Fruit fly (Drosophila melanogaster) whole organism, embryonic: ENCODE data around the gene CG16758.

Experiments
- ATbp ChIP-seq: fragments of 200-800 bp; sonication (Bioruptor generic); optimal IDR thresholded peaks from 2 replicates; lab custom pipeline; 2017; ENCODE audit warnings: missing biosample characterization, mild to moderate bottlenecking, missing genetic modification characterization, missing genetic modification reagents
- CG11093 ChIP-seq: fragments of 200-800 bp; sonication (Bioruptor generic); IDR thresholded peaks from 3 replicates; pipeline ENCODE4 v1.3.6; 2022; ENCODE audit warnings: missing biosample characterization, missing genetic modification characterization
- CG11560 ChIP-seq: fragments of 200-800 bp; sonication (Bioruptor generic); IDR thresholded peaks from 3 replicates; pipeline ENCODE4 v1.3.6; 2022; ENCODE audit warnings: missing biosample characterization, missing genetic modification characterization
- CG11696 ChIP-seq: fragments of 200-800 bp; sonication (Bioruptor generic); IDR thresholded peaks from 2 replicates; pipeline ENCODE4 v1.3.6; 2022; ENCODE audit warnings: missing biosample characterization, missing genetic modification characterization
- CG12155 ChIP-seq: fragments of 200-800 bp; sonication (Bioruptor generic); optimal IDR thresholded peaks from 3 replicates; lab custom pipeline; 2016; ENCODE audit warnings: missing biosample characterization, missing genetic modification characterization
- CG1233 ChIP-seq: fragments of 200-800 bp; sonication (Bioruptor generic); optimal IDR thresholded peaks from 4 replicates; lab custom pipeline; 2018; ENCODE audit warnings: missing biosample characterization, mild to moderate bottlenecking, missing genetic modification characterization
- CG13424 ChIP-seq: fragments of 200-800 bp; sonication (Bioruptor generic); optimal IDR thresholded peaks from 2 replicates; lab custom pipeline; 2019; ENCODE audit warnings: missing biosample characterization, mild to moderate bottlenecking, missing genetic modification characterization, moderate library complexity
- CG1647 ChIP-seq: fragments of 200-800 bp; sonication (Bioruptor generic); optimal IDR thresholded peaks from 3 replicates; lab custom pipeline; 2016; ENCODE audit warnings: missing biosample characterization, missing genetic modification characterization
- CG16779 ChIP-seq: fragments of 200-800 bp; sonication (Bioruptor generic); IDR thresholded peaks from 2 replicates; pipeline ENCODE4 v1.3.6; 2022; ENCODE audit warnings: missing biosample characterization, missing genetic modification characterization
- CG17802 ChIP-seq: fragments of 200-800 bp; sonication (Bioruptor generic); optimal IDR thresholded peaks from 2 replicates; lab custom pipeline; 2018; ENCODE audit warnings: missing biosample characterization, mild to moderate bottlenecking, missing genetic modification characterization, moderate library complexity
- CG17829 ChIP-seq: fragments of 200-800 bp; optimal IDR thresholded peaks from 2 replicates; lab custom pipeline; 2019; ENCODE audit warnings: missing biosample characterization, mild to moderate bottlenecking, missing genetic modification characterization, moderate library complexity
- CG1832 ChIP-seq: fragments of 200-800 bp; sonication (Bioruptor generic); optimal IDR thresholded peaks from 2 replicates; lab custom pipeline; 2017; ENCODE audit warnings: missing biosample characterization, mild to moderate bottlenecking, missing genetic modification characterization, inconsistent platforms
- CG2875 ChIP-seq: fragments of 200-800 bp; sonication (Bioruptor generic); optimal IDR thresholded peaks from 2 replicates; lab custom pipeline; 2017; ENCODE audit warnings: missing biosample characterization, mild to moderate bottlenecking, missing genetic modification characterization, missing genetic modification reagents
- CG3838 ChIP-seq: fragments of 200-800 bp; sonication (Bioruptor generic); optimal IDR thresholded peaks from 3 replicates; lab custom pipeline; 2016; ENCODE audit warnings: missing biosample characterization, missing genetic modification characterization
- CG6654 ChIP-seq: fragments of 200-800 bp; sonication (Bioruptor generic); optimal IDR thresholded peaks from 2 replicates; lab custom pipeline; 2017; ENCODE audit warnings: missing biosample characterization, mild to moderate bottlenecking, missing genetic modification characterization
- CG6854 ChIP-seq: fragments of 200-800 bp; sonication (Bioruptor generic); optimal IDR thresholded peaks from 3 replicates; lab custom pipeline; 2017; ENCODE audit warnings: missing biosample characterization, mild to moderate bottlenecking, missing genetic modification characterization
- CG7271 ChIP-seq: fragments of 200-800 bp; sonication (Bioruptor generic); optimal IDR thresholded peaks from 2 replicates; lab custom pipeline; 2018; ENCODE audit warnings: missing biosample characterization, mild to moderate bottlenecking, missing genetic modification characterization, moderate library complexity
- CG7372 ChIP-seq: fragments of 200-800 bp; sonication (Bioruptor generic); IDR thresholded peaks from 2 replicates; pipeline ENCODE4 v1.3.6; 2022; ENCODE audit warnings: missing biosample characterization, missing genetic modification characterization
- CG8944 ChIP-seq: fragments of 200-800 bp; sonication (Bioruptor generic); optimal IDR thresholded peaks from 3 replicates; lab custom pipeline; 2016; ENCODE audit warnings: missing biosample characterization, missing genetic modification characterization
- CG9727 ChIP-seq: fragments of 200-800 bp; sonication (Bioruptor generic); optimal IDR thresholded peaks from 3 replicates; lab custom pipeline; 2017; ENCODE audit warnings: missing biosample characterization, mild to moderate bottlenecking, missing genetic modification characterization
- Chrac-16 ChIP-seq: fragments of 200-800 bp; sonication (Bioruptor generic); optimal IDR thresholded peaks from 3 replicates; lab custom pipeline; 2016; ENCODE audit warnings: missing biosample characterization, missing genetic modification characterization
- Deaf1 ChIP-seq: fragments of 200-800 bp; optimal IDR thresholded peaks from 3 replicates; lab custom pipeline; 2019; ENCODE audit warnings: missing biosample characterization, mild to moderate bottlenecking, missing genetic modification characterization, moderate library complexity
- E2f2 ChIP-seq: fragments of 200-800 bp; sonication (Bioruptor generic); IDR thresholded peaks from 2 replicates; pipeline ENCODE4 v1.3.6; 2022; ENCODE audit warnings: missing biosample characterization, missing genetic modification characterization
- Fer1 ChIP-seq: fragments of 200-800 bp; sonication (Bioruptor generic); optimal IDR thresholded peaks from 2 replicates; lab custom pipeline; 2017; ENCODE audit warnings: missing biosample characterization, mild to moderate bottlenecking, missing genetic modification characterization
- Gug ChIP-seq: fragments of 200-800 bp; sonication (Bioruptor generic); IDR thresholded peaks from 4 replicates; pipeline ENCODE4 v1.3.6; 2022; ENCODE audit warnings: missing biosample characterization, missing genetic modification characterization
- Hey ChIP-seq: fragments of 200-800 bp; sonication (Bioruptor generic); optimal IDR thresholded peaks from 3 replicates; lab custom pipeline; 2018; ENCODE audit warnings: missing biosample characterization, mild to moderate bottlenecking, missing genetic modification characterization
- Hsf ChIP-seq: fragments of 200-800 bp; sonication (Bioruptor generic); optimal IDR thresholded peaks from 3 replicates; lab custom pipeline; 2016; ENCODE audit warnings: missing biosample characterization, missing genetic modification characterization
- NC2β ChIP-seq: fragments of 200-800 bp; sonication (Bioruptor generic); optimal IDR thresholded peaks from 2 replicates; lab custom pipeline; 2016; ENCODE audit warnings: missing biosample characterization, missing genetic modification characterization
- NFAT ChIP-seq: fragments of 200-800 bp; sonication (Bioruptor generic); IDR thresholded peaks from 2 replicates; pipeline ENCODE4 v1.3.6; 2022; ENCODE audit warnings: missing biosample characterization, missing genetic modification characterization
- NfI ChIP-seq: fragments of 200-800 bp; sonication (Bioruptor generic); optimal IDR thresholded peaks from 3 replicates; lab custom pipeline; 2018; ENCODE audit warnings: missing biosample characterization, mild to moderate bottlenecking, missing genetic modification characterization, moderate library complexity
- Scr ChIP-seq: fragments of 200-800 bp; sonication (Bioruptor generic); IDR thresholded peaks from 2 replicates; pipeline ENCODE4 v1.3.6; 2022; ENCODE audit warnings: missing biosample characterization, missing genetic modification characterization; ENCODE audit not compliant: partially characterized antibody
- Sin3A ChIP-seq: fragments of >200 bp; optimal IDR thresholded peaks from 2 replicates; lab custom pipeline; 2018
- Stat92E ChIP-seq, 3 experiments: fragments of >200 bp in 2 of 3; fragments of 200-800 bp in 1 of 3; sonication (Bioruptor generic) in 1 of 3; optimal IDR thresholded peaks; 2 replicates each; lab custom pipeline; 2017 to 2019; ENCODE audit warnings: missing biosample characterization in 3 of 3, missing genetic modification characterization in 3 of 3, mild to moderate bottlenecking in 1 of 3, moderate library complexity in 1 of 3
- Taf1 ChIP-seq: fragments of 200-800 bp; sonication (Bioruptor generic); IDR thresholded peaks from 2 replicates; pipeline ENCODE4 v1.3.6; 2022; ENCODE audit warnings: missing biosample characterization, missing genetic modification characterization
- Vsx1 ChIP-seq: fragments of 200-800 bp; sonication (Bioruptor generic); optimal IDR thresholded peaks from 2 replicates; lab custom pipeline; 2017; ENCODE audit warnings: missing biosample characterization, mild to moderate bottlenecking, missing genetic modification characterization, missing genetic modification reagents
- Xrp1 ChIP-seq: fragments of 200-800 bp; sonication (Bioruptor generic); IDR thresholded peaks from 2 replicates; pipeline ENCODE4 v1.3.6; 2022; ENCODE audit warnings: missing biosample characterization, missing genetic modification characterization
- cad ChIP-seq: fragments of >200 bp; optimal IDR thresholded peaks from 2 replicates; lab custom pipeline; 2017; ENCODE audit warnings: missing biosample characterization, missing genetic modification characterization
- chif ChIP-seq, 2 experiments: fragments of 200-800 bp; sonication (Bioruptor generic); optimal IDR thresholded peaks; 3 replicates each; lab custom pipeline; 2016; ENCODE audit warnings: missing biosample characterization in 2 of 2, missing genetic modification characterization in 2 of 2
- grn ChIP-seq: fragments of 200-800 bp; sonication (Bioruptor generic); optimal IDR thresholded peaks from 3 replicates; lab custom pipeline; 2017; ENCODE audit warnings: missing biosample characterization, missing genetic modification characterization
- hkb ChIP-seq, 2 experiments: fragments of 200-800 bp in 1 of 2; fragments of >200 bp in 1 of 2; sonication (Bioruptor generic) in 1 of 2; IDR thresholded peaks in 1 of 2; optimal IDR thresholded peaks in 1 of 2; 2 replicates each; pipeline versions ENCODE4 v1.3.6 to Lab custom; 2017 to 2022; ENCODE audit warnings: missing biosample characterization in 1 of 2, missing genetic modification characterization in 1 of 2
- jumu ChIP-seq: fragments of 200-800 bp; sonication (Bioruptor generic); optimal IDR thresholded peaks from 3 replicates; lab custom pipeline; 2016; ENCODE audit warnings: missing biosample characterization, missing genetic modification characterization
- lola ChIP-seq, 3 experiments: fragments of >200 bp in 2 of 3; fragments of 200-800 bp in 1 of 3; sonication (Bioruptor generic) in 1 of 3; optimal IDR thresholded peaks; 2 replicates each; lab custom pipeline; 2017 to 2019; ENCODE audit warnings: missing biosample characterization in 3 of 3, missing genetic modification characterization in 3 of 3, mild to moderate bottlenecking in 1 of 3, moderate library complexity in 1 of 3
- nom ChIP-seq: fragments of 200-800 bp; sonication (Bioruptor generic); optimal IDR thresholded peaks from 2 replicates; lab custom pipeline; 2017; ENCODE audit warnings: missing biosample characterization, missing genetic modification characterization, mild to moderate bottlenecking, moderate library complexity, missing genetic modification reagents
- phol ChIP-seq: fragments of 200-800 bp; sonication (Bioruptor generic); optimal IDR thresholded peaks from 3 replicates; lab custom pipeline; 2018; ENCODE audit warnings: missing biosample characterization, mild to moderate bottlenecking, missing genetic modification characterization, moderate library complexity
- pnt ChIP-seq: fragments of 200-800 bp; sonication (Bioruptor generic); optimal IDR thresholded peaks from 3 replicates; lab custom pipeline; 2016; ENCODE audit warnings: missing biosample characterization, missing genetic modification characterization
- sima ChIP-seq: fragments of 200-800 bp; sonication (Bioruptor generic); optimal IDR thresholded peaks from 2 replicates; lab custom pipeline; 2016; ENCODE audit warnings: missing biosample characterization, missing genetic modification characterization
- tap ChIP-seq: fragments of 200-800 bp; optimal IDR thresholded peaks from 3 replicates; lab custom pipeline; 2019; ENCODE audit warnings: missing biosample characterization, mild to moderate bottlenecking, missing genetic modification characterization, moderate library complexity
- wdn ChIP-seq: fragments of 200-800 bp; sonication (Bioruptor generic); IDR thresholded peaks from 2 replicates; pipeline ENCODE4 v1.3.6; 2022; ENCODE audit warnings: missing biosample characterization, missing genetic modification characterization

Gene CG16758

dm6 chr3L:2531386-2532176 lies 28.2 kb upstream of the CG16758 start (continued):
- TF ChIP-seq CG7271 (tag; lab: Kevin White, UChicago) = peak; percentile 34
- peak; percentile 76 for TF ChIP-seq CG11560 (tag; lab: Robert Waterston, UW)
- TF ChIP-seq CG1647 = peak; percentile 52
- peak; percentile 71 for TF ChIP-seq Hsf (GFP tag; lab: Kevin White, UChicago)
- peak; percentile 51 for TF ChIP-seq CG8944 (GFP tag; lab: Kevin White, UChicago)
- peak; percentile 55 for TF ChIP-seq CG17829
- TF ChIP-seq NfI (GFP tag; lab: Kevin White, UChicago) = peak; percentile 59
- TF ChIP-seq CG6854 (GFP tag; lab: Kevin White, UChicago) = peak; percentile 68
- TF ChIP-seq CG7372 = peak; percentile 49
- TF ChIP-seq sima = no peak
- peak; percentile 35 for TF ChIP-seq grn (GFP tag; lab: Kevin White, UChicago)
- TF ChIP-seq hkb (optimal IDR thresholded peaks at IDR 0.05; lab: Kevin White, UChicago) = peak; percentile 80
- TF ChIP-seq hkb (GFP tag; IDR thresholded peaks at IDR 0.05; lab: Robert Waterston, UW) = peak; percentile 79
- no peak for TF ChIP-seq CG16779 (GFP tag; lab: Robert Waterston, UW)
- TF ChIP-seq Deaf1 (tag; lab: Kevin White, UChicago) = peak; percentile 44
- peak; percentile 29 to 70 for TF ChIP-seq chif (GFP tag; optimal IDR thresholded peaks at IDR 0.05; lab: Kevin White, UChicago)
- peak; percentile 70; the same call in 1 of the 2 replicates for TF ChIP-seq wdn (GFP tag; lab: Robert Waterston, UW)
- TF ChIP-seq NFAT = peak; percentile 82
- TF ChIP-seq CG1233 = peak; percentile 80
- TF ChIP-seq jumu (GFP tag; lab: Kevin White, UChicago) = peak; percentile 23
- peak; percentile 65 for TF ChIP-seq tap (tag; lab: Kevin White, UChicago)
- no peak for TF ChIP-seq CG1832 (GFP tag; lab: Kevin White, UChicago)
- peak; percentile 74 for TF ChIP-seq Gug (GFP tag; lab: Robert Waterston, UW)
- TF ChIP-seq Fer1 (GFP tag; lab: Kevin White, UChicago) = peak; percentile 82
- TF ChIP-seq E2f2 (GFP tag; lab: Robert Waterston, UW) = peak; percentile 56; the same call in 1 of the 2 replicates
- TF ChIP-seq CG6654 (GFP tag; lab: Kevin White, UChicago) = peak; percentile 26
- no peak for TF ChIP-seq cad (GFP tag; lab: Kevin White, UChicago)
- TF ChIP-seq Vsx1 (GFP tag; lab: Kevin White, UChicago) = peak; percentile 36
- peak; percentile 85 for TF ChIP-seq Xrp1 (GFP tag; lab: Robert Waterston, UW)
- TF ChIP-seq Taf1 (GFP tag; lab: Robert Waterston, UW) = peak; percentile 56
- TF ChIP-seq CG3838 (GFP tag; lab: Kevin White, UChicago) = peak; percentile 58
- peak; percentile 61 for TF ChIP-seq CG17802 (tag; lab: Kevin White, UChicago)
- TF ChIP-seq Stat92E (GFP tag; optimal IDR thresholded peaks at IDR 0.05; lab: Kevin White, UChicago) = peak in 1 of 3 experiments; percentile 29
- peak; percentile 55 for TF ChIP-seq CG12155
- peak; percentile 52 for TF ChIP-seq CG13424 (tag; lab: Kevin White, UChicago)
- TF ChIP-seq CG9727 (GFP tag; lab: Kevin White, UChicago) = peak; percentile 63
- peak; percentile 90 for TF ChIP-seq ATbp
- TF ChIP-seq CG11093 (GFP tag; lab: Robert Waterston, UW) = peak; percentile 16; the same call in 1 of the 3 replicates
- TF ChIP-seq nom = no peak
- TF ChIP-seq Sin3A (lab: Kevin White, UChicago) = no peak
- TF ChIP-seq Hey = no peak
- peak in 1 of 3 experiments; percentile 79 for TF ChIP-seq lola (GFP tag; optimal IDR thresholded peaks at IDR 0.05; lab: Kevin White, UChicago)
- peak; percentile 44 for TF ChIP-seq pnt (GFP tag; lab: Kevin White, UChicago)
- peak; percentile 68 for TF ChIP-seq CG11696 (GFP tag; lab: Robert Waterston, UW)
- TF ChIP-seq Scr (GFP tag; lab: Robert Waterston, UW) = peak; percentile 26
- TF ChIP-seq Chrac-16 = peak; percentile 64
- TF ChIP-seq CG2875 (GFP tag; lab: Kevin White, UChicago) = peak; percentile 79
- peak; percentile 76 for TF ChIP-seq phol
- TF ChIP-seq NC2β (GFP tag; lab: Kevin White, UChicago) = peak; percentile 14
